Worm (Caenorhabditis elegans) whole organism, mixed stage, embryonic: ENCODE data around the gene nsph-4.1.
"Not testable (repeated sequence)": the region's sequence is repeated elsewhere in the genome, so short reads cannot be mapped to it uniquely, and the experiment has no call there.

Source experiments
- ceh-43 ChIP-seq: fragments of 200-800 bp; sonication (Bioruptor generic); optimal IDR thresholded peaks from 2 replicates; lab custom pipeline; 2018; ENCODE audit warnings: mild to moderate bottlenecking, missing genetic modification characterization, moderate library complexity, missing compliant biosample characterization
- ceh-83 ChIP-seq: fragments of 200-800 bp; sonication (Bioruptor generic); optimal IDR thresholded peaks from 2 replicates; lab custom pipeline; 2018; ENCODE audit warnings: mild to moderate bottlenecking, missing genetic modification characterization, missing compliant biosample characterization
- ces-1 ChIP-seq: fragments of 150-350 bp; optimal IDR thresholded peaks from 2 replicates; lab custom pipeline; 2014; ENCODE audit warnings: missing biosample characterization, missing genetic modification reagents, missing genetic modification characterization
- cnd-1 ChIP-seq: fragments of 200-800 bp; sonication (Bioruptor generic); optimal IDR thresholded peaks from 2 replicates; lab custom pipeline; 2018; ENCODE audit warnings: mild to moderate bottlenecking, missing genetic modification characterization, missing compliant biosample characterization
- drap-1 ChIP-seq: fragments of 200-800 bp; sonication (Bioruptor generic); optimal IDR thresholded peaks from 3 replicates; lab custom pipeline; 2018; ENCODE audit warnings: mild to moderate bottlenecking, missing genetic modification characterization, missing compliant biosample characterization
- elt-1 ChIP-seq: sonication (generic microtip); optimal IDR thresholded peaks from 2 replicates; lab custom pipeline; 2017; ENCODE audit warnings: missing genetic modification characterization, mild to moderate bottlenecking, missing compliant biosample characterization, antibody characterized with exemption, moderate library complexity, borderline replicate concordance; ENCODE audit not compliant: insufficient read depth
- elt-3 ChIP-seq: fragments of 150-350 bp; optimal IDR thresholded peaks from 2 replicates; lab custom pipeline; 2014; ENCODE audit warnings: missing biosample characterization, missing genetic modification characterization
- ham-2 ChIP-seq: fragments of 200-800 bp; sonication (Bioruptor generic); optimal IDR thresholded peaks from 2 replicates; lab custom pipeline; 2018; ENCODE audit warnings: mild to moderate bottlenecking, missing genetic modification characterization, missing compliant biosample characterization
- hlh-1 ChIP-seq: fragments of 150-350 bp; optimal IDR thresholded peaks from 2 replicates; lab custom pipeline; 2014; ENCODE audit warnings: missing biosample characterization, missing genetic modification reagents, missing genetic modification characterization
- lsy-2 ChIP-seq: fragments of 150-350 bp; optimal IDR thresholded peaks from 2 replicates; lab custom pipeline; 2014; ENCODE audit warnings: missing biosample characterization, missing genetic modification characterization
- mep-1 ChIP-seq: fragments of 150-350 bp; optimal IDR thresholded peaks from 2 replicates; lab custom pipeline; 2017; ENCODE audit warnings: missing biosample characterization, missing genetic modification reagents, missing genetic modification characterization, inconsistent platforms
- mls-2 ChIP-seq: sonication (generic microtip); optimal IDR thresholded peaks from 2 replicates; lab custom pipeline; 2016; ENCODE audit warnings: mild to moderate bottlenecking, missing genetic modification characterization, moderate library complexity, missing compliant biosample characterization
- nhr-12 ChIP-seq: fragments of 150-350 bp; optimal IDR thresholded peaks from 2 replicates; lab custom pipeline; 2014; ENCODE audit warnings: missing biosample characterization, missing genetic modification characterization
- nhr-2 ChIP-seq: fragments of 150-350 bp; optimal IDR thresholded peaks from 2 replicates; lab custom pipeline; 2014; ENCODE audit warnings: missing biosample characterization, missing genetic modification characterization
- nhr-237 ChIP-seq: fragments of 150-350 bp; optimal IDR thresholded peaks from 2 replicates; lab custom pipeline; 2014; ENCODE audit warnings: missing biosample characterization, missing genetic modification characterization
- nhr-76 ChIP-seq: sonication (generic microtip); optimal IDR thresholded peaks from 2 replicates; lab custom pipeline; 2017; ENCODE audit warnings: missing biosample characterization, missing genetic modification characterization
- pha-4 ChIP-seq: fragments of 150-350 bp; optimal IDR thresholded peaks from 2 replicates; lab custom pipeline; 2018; ENCODE audit warnings: missing biosample characterization, missing genetic modification reagents, missing genetic modification characterization
- sem-2 ChIP-seq: fragments of 200-800 bp; sonication (Bioruptor generic); optimal IDR thresholded peaks from 2 replicates; lab custom pipeline; 2018; ENCODE audit warnings: mild to moderate bottlenecking, missing genetic modification characterization, missing compliant biosample characterization
- snpc-4 ChIP-seq: fragments of 150-350 bp; optimal IDR thresholded peaks from 2 replicates; lab custom pipeline; 2014; ENCODE audit warnings: missing biosample characterization, missing genetic modification characterization
- sptf-1 ChIP-seq: sonication (generic microtip); optimal IDR thresholded peaks from 2 replicates; lab custom pipeline; 2017; ENCODE audit warnings: mild to moderate bottlenecking, missing genetic modification characterization, moderate library complexity, missing compliant biosample characterization
- tbx-8 ChIP-seq: fragments of 200-800 bp; sonication (Bioruptor generic); optimal IDR thresholded peaks from 2 replicates; lab custom pipeline; 2018; ENCODE audit warnings: mild to moderate bottlenecking, missing genetic modification characterization, moderate library complexity, missing compliant biosample characterization
- unc-120 ChIP-seq: sonication (generic microtip); optimal IDR thresholded peaks from 2 replicates; lab custom pipeline; 2017; ENCODE audit warnings: missing genetic modification characterization, missing compliant biosample characterization; ENCODE audit not compliant: poor library complexity, severe bottlenecking
- unc-39 ChIP-seq: fragments of 150-350 bp; optimal IDR thresholded peaks from 2 replicates; lab custom pipeline; 2014; ENCODE audit warnings: missing biosample characterization, missing genetic modification characterization
- unc-62 ChIP-seq: fragments of 150-350 bp; optimal IDR thresholded peaks from 2 replicates; lab custom pipeline; 2014; ENCODE audit warnings: missing biosample characterization, missing genetic modification reagents, missing genetic modification characterization
- zip-8 ChIP-seq: fragments of 150-350 bp; optimal IDR thresholded peaks from 2 replicates; lab custom pipeline; 2014; ENCODE audit warnings: missing biosample characterization, missing genetic modification characterization
- ztf-11 ChIP-seq: fragments of 150-350 bp; optimal IDR thresholded peaks from 2 replicates; lab custom pipeline; 2014; ENCODE audit warnings: missing biosample characterization, missing genetic modification characterization

nsph-4.1 gene

DNA sequence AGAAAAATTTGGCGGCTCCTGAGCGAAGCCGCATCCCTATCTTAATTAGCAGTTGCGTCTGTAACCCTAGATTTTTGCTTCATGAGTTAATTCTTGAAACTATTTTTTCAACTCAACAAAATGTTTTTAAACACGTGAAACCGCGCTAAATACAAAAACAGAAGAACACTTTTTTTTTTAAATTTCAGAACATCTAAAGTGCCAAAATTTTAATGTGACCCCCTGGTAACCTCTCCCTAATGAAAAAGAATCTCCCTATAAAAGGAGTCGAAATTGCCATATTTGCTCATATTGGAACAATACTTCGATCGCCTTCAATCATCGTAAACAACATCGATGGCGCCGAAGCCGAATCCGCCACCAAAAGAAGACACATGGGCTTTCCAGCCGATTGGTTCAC is 8.2 kb upstream of the nsph-4.1 start, which contains the start of gene nsph-4.2:
Gene nsph-4.2 (plus strand): TSS at position 301 of the 400 bp plus-strand sequence.
- TF ChIP-seq elt-1; nhr-12; nhr-76 (tag; lab: Kevin White, UChicago): not testable (repeated sequence)

DNA sequence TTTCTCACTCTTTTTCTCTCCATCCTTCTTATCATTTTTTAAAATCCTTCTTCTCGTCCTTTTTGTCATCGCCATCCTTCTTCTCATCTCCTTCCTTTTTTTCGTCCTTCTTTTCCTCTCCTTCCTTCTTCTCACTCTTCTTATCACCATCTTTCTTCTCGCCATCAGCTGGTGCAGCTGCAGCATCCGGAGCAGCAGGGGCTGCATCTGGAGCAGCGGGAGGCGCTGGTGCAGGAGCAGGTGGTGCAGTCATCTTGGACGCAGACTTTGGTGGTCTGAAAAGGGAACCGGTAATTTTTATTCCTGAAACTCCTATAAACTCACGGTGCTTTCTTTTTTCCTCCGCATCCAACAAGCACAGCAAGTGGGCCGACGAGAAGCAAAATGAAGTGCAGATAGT is 4.9 kb upstream of the nsph-4.1 start:
- TF ChIP-seq snpc-4 (tag; lab: Kevin White, UChicago) (no peak), mls-2 (tag; lab: Kevin White, UChicago) (no peak), nhr-12 (no peak), nhr-237 (tag; lab: Kevin White, UChicago) (no peak), unc-62 (GFP tag; lab: Kevin White, UChicago) (no peak), mep-1 (no peak)

DNA sequence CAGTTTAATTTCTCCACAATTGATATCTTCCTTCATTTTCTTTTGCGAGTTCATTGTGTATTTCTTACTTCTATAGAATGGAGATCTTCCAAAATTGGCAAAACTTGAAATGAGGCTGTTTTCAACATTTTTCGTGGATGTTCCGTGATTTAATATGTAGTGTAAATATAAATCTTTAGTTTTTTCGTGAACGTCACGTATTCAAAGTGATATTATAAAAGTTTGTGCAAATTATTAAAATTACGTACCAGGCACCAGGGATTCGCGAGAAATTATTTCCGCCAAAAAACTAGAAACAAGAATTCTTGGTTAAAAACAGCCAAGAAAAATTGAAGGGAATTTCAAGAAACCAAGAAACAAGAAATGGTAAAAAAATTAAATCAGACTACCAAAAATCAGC is 2.4 kb upstream of the nsph-4.1 start, which contains the start of gene Y59E9AL.8:
Gene Y59E9AL.8 (minus strand): TSS at position 101 of the 400 bp plus-strand sequence.
- TF ChIP-seq sem-2 (GFP tag; lab: Kevin White, UChicago), result no peak
- no peak for TF ChIP-seq unc-62 (GFP tag; lab: Kevin White, UChicago)
- TF ChIP-seq hlh-1, result no peak
- TF ChIP-seq mep-1, result no peak
- TF ChIP-seq ztf-11 (tag; lab: Kevin White, UChicago), result no peak
- no peak for TF ChIP-seq snpc-4 (tag; lab: Kevin White, UChicago)

DNA sequence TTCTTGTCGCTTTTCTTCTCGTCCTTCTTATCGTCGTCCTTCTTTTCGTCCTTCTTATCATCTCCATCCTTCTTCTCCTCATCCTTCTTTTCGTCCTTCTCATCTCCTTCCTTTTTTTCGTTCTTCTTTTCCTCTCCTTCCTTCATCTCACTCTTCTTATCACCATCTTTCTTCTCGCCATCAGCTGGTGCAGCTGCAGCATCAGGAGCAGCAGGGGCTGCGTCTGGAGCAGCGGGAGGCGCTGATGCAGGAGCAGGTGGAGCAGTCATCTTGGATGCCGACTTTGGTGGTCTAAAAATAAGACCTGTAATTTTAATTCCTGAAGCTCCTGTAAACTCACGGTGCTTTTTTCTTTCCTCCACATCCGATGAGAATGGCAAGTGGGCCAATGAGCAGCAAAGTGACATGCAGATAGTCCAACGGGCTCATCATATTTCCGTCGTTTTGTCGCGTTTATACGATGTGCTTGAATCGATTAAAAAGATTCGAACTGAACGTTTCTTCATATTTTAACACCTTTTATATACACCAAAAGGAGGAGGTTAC is 1.3 kb upstream of the nsph-4.1 start, which contains the start of gene cylc-1:
Gene cylc-1 (minus strand): TSS at position 496 of the 546 bp plus-strand sequence.
- not testable (repeated sequence) for TF ChIP-seq ham-2 (GFP tag; lab: Kevin White, UChicago); unc-39 (tag; lab: Kevin White, UChicago); elt-3 (tag; lab: Kevin White, UChicago)
- TF ChIP-seq, all 35 proteins: peak for 0; not testable (repeated sequence) for 35

DNA sequence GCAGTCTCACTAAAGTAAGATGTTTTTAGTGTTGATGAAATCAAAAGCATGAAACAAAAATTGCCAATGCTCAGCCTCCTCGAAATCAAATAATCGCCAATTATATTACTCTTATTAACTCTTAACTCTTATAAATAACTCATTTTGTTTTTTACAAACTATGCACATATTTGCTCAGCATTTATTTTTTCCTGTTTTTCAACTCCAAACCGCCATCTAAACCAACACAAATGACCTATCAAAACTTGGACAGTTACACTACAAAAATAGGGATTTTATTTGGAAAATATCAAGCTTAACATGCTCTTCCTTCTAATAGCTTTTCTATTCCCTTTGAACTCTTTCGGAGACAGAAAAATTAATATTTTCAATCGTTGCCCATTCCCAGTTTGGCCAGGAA is 2.0 kb downstream of the nsph-4.1 start, which contains the start of gene thn-6:
Gene thn-6 (plus strand): TSS at position 301 of the 400 bp plus-strand sequence.
- no peak for TF ChIP-seq elt-1
- no peak for TF ChIP-seq nhr-237 (tag; lab: Kevin White, UChicago)
- no peak for TF ChIP-seq elt-3 (tag; lab: Kevin White, UChicago)
- TF ChIP-seq ces-1 (GFP tag; lab: Kevin White, UChicago), result no peak
- no peak for TF ChIP-seq nhr-12
- no peak for TF ChIP-seq tbx-8 (GFP tag; lab: Kevin White, UChicago)
- no peak for TF ChIP-seq nhr-2
- no peak for TF ChIP-seq zip-8 (tag; lab: Kevin White, UChicago)
- TF ChIP-seq ceh-43 (GFP tag; lab: Kevin White, UChicago), result no peak
- no peak for TF ChIP-seq drap-1 (GFP tag; lab: Kevin White, UChicago)
- no peak for TF ChIP-seq unc-120 (tag; lab: Kevin White, UChicago)
- TF ChIP-seq sptf-1, result no peak
- TF ChIP-seq pha-4 (tag; lab: Kevin White, UChicago), result no peak
- no peak for TF ChIP-seq unc-39 (tag; lab: Kevin White, UChicago)
- TF ChIP-seq ham-2 (GFP tag; lab: Kevin White, UChicago), result no peak
- TF ChIP-seq lsy-2, result no peak
- TF ChIP-seq ceh-83 (GFP tag; lab: Kevin White, UChicago), result no peak
- no peak for TF ChIP-seq cnd-1 (tag; lab: Kevin White, UChicago)
- TF ChIP-seq mep-1, result no peak

DNA sequence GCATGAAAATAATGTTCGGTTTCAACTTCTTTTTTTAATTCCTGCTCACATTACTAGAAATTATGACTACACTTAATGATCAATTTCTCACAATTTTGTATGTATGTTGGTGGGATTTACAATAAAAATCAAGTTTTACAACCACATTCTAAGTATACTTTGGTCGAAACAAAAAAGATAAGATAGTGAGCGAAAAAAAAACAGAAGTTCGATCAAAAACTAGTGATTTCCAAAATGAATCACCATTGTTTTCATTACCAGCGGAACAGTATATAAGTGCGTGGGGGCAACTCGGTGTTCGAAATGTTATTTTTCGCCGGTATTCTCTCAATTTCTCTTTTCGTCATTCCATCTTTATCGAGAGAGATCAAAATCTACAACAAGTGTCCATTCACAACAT is 3.9 kb downstream of the nsph-4.1 start, which contains the start of gene thn-5:
Gene thn-5 (plus strand): TSS at position 301 of the 400 bp plus-strand sequence.
- no peak for TF ChIP-seq ceh-83 (GFP tag; lab: Kevin White, UChicago)
- no peak for TF ChIP-seq zip-8 (tag; lab: Kevin White, UChicago)
- no peak for TF ChIP-seq unc-39 (tag; lab: Kevin White, UChicago)
- TF ChIP-seq drap-1 (GFP tag; lab: Kevin White, UChicago), result no peak

DNA sequence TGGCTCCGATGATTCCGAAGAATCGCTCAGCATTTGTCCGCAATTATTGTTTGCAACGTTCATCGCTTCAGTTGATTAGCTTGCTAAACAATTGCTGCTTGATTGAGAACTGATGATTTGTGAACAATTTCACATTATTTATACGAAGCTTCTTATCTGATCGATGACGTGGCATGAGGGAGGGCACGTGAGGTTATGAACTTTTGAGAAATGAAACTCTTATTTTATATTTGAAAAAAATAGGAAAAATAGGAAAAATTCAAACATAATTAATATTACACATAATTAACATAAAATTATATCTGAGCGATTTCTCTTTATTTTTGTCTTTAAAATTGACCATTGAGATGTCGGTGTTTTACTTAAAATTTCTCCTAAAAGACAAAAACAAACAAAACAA is 28.0 kb downstream of the nsph-4.1 start, which contains the start of gene F36H12.10:
Gene F36H12.10 (minus strand): TSS at position 101 of the 400 bp plus-strand sequence.
- TF ChIP-seq unc-62 (GFP tag; lab: Kevin White, UChicago); ztf-11 (tag; lab: Kevin White, UChicago); pha-4 (tag; lab: Kevin White, UChicago): not testable (repeated sequence)
